Worm (Caenorhabditis elegans): ENCODE measurements around the gene slrp-1.

The slrp-1 gene

DNA sequence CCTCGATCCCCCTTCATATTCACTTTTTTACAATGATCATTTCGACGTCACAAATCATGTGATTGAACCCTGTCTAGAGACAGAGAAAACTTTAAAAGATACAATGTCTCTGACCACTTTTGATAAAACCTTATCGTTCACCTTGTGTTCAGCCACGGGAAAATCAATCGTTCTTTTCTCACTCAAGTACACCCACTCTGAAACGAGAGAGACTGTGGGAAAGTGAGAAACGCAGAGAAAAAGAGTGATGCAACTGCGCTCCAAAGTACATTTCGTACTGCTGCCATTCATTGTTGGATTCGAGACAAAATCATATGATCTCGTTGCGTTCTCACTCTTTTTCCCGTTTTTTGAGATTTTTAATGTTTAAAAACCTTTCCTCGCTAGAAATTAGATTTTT lies 466 bp upstream of the slrp-1 start (continued):
- TF ChIP-seq gmeb-1 (tag; optimal IDR thresholded peaks at IDR 0.05) (peak; percentile 88), sma-9 (GFP tag; optimal IDR thresholded peaks at IDR 0.05) (peak; percentile 89), sma-9 (tag; optimal IDR thresholded peaks at IDR 0.05) (no peak)

DNA sequence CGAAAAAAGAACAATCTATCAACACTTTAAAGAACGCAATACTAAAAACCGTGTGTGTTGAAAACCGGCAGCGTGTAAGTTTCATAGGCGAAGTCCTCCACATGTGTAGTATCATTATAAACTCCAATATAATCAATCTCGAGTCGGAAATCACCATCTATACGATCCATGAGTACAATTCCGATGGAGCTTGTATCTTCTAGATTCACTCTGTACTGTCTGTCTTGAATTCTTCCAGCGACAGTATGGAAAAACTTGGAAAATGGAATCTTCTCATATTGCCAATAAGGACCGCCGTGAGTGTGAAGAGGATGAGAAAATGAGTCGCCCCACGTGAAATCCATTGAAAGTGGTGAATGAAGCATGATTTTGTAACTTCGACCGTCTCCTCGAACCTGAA lies 1.3 kb downstream of the slrp-1 start:
- no peak for TF ChIP-seq egl-27 (tag; optimal IDR thresholded peaks at IDR 0.05)
- TF ChIP-seq zag-1 (tag; optimal IDR thresholded peaks at IDR 0.05), result no peak
- peak; percentile 15 for TF ChIP-seq nhr-21 (tag; optimal IDR thresholded peaks at IDR 0.05)
- TF ChIP-seq lsy-2 (tag; optimal IDR thresholded peaks at IDR 0.05), result peak in 1 of 2 experiments; percentile 11
- peak; percentile 19 for TF ChIP-seq ama-1 (optimal IDR thresholded peaks at IDR 0.05)
- TF ChIP-seq nhr-129 (tag; optimal IDR thresholded peaks at IDR 0.05), result peak; percentile 1
- TF ChIP-seq Y55F3AM.14 (GFP tag; optimal IDR thresholded peaks at IDR 0.05), result peak; percentile 30
- peak; percentile 25 for TF ChIP-seq sma-3 (GFP tag; optimal IDR thresholded peaks at IDR 0.05)

DNA sequence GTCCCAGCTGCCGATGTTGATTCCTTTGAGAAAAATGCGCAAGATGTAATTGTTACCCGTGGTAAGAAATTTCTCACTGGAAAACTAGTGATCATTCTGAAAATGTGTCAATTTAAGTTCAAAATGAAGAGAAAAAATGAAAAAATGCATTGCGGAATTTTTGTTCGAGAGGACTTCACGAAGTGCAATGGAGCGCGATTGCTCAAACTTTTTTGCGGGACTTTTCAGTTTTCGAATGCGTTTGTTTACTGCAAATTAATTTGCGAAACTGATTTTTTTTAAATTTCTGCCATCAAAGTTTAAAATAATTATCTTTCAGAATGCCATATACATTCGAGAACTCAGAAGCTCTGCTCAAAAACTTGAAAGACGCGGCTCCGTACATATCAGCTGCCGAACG lies 2.9 kb downstream of the slrp-1 start, which contains the start of the genes nuaf-1 and bir-2:
Gene nuaf-1 (minus strand): TSS at position 98 of the 400 bp plus-strand sequence.
Gene bir-2 (plus strand): TSS at position 318 of the 400 bp plus-strand sequence.
- no peak for TF ChIP-seq zag-1 (tag; optimal IDR thresholded peaks at IDR 0.05)
- TF ChIP-seq sma-3 (GFP tag; optimal IDR thresholded peaks at IDR 0.05), result peak; percentile 42
- TF ChIP-seq C34F6.9 (tag; optimal IDR thresholded peaks at IDR 0.05), result peak; percentile 62
- no peak for TF ChIP-seq lin-39 (tag; optimal IDR thresholded peaks at IDR 0.05)
- no peak for TF ChIP-seq skn-1 (tag; optimal IDR thresholded peaks at IDR 0.05)
- TF ChIP-seq aly-2 (tag; optimal IDR thresholded peaks at IDR 0.05), result no peak
- TF ChIP-seq unc-55 (GFP tag; optimal IDR thresholded peaks at IDR 0.05), result peak; percentile 78
- peak; percentile 42 for TF ChIP-seq fos-1 (tag; optimal IDR thresholded peaks at IDR 0.05)
- TF ChIP-seq ama-1 (optimal IDR thresholded peaks at IDR 0.05), result no peak
- TF ChIP-seq ztf-4 (tag; optimal IDR thresholded peaks at IDR 0.05), result no peak
- peak; percentile 28 for TF ChIP-seq lin-13 (GFP tag; optimal IDR thresholded peaks at IDR 0.05)
- no peak for TF ChIP-seq snpc-4 (tag; optimal IDR thresholded peaks at IDR 0.05)
- peak; percentile 74 for TF ChIP-seq gmeb-1 (tag; optimal IDR thresholded peaks at IDR 0.05)
- peak; percentile 67 for TF ChIP-seq crh-2 (tag; optimal IDR thresholded peaks at IDR 0.05)
- TF ChIP-seq nhr-11 (tag; optimal IDR thresholded peaks at IDR 0.05), result no peak
- TF ChIP-seq nhr-129 (tag; optimal IDR thresholded peaks at IDR 0.05), result peak; percentile 40
- no peak for TF ChIP-seq elt-3 (tag; optimal IDR thresholded peaks at IDR 0.05)
- TF ChIP-seq lsy-2 (tag; optimal IDR thresholded peaks at IDR 0.05), result peak; percentile 10 to 68
- TF ChIP-seq nhr-21 (tag; optimal IDR thresholded peaks at IDR 0.05), result peak; percentile 11
- TF ChIP-seq sma-9 (GFP tag; optimal IDR thresholded peaks at IDR 0.05), result peak; percentile 50
- no peak for TF ChIP-seq sma-9 (tag; optimal IDR thresholded peaks at IDR 0.05)
- TF ChIP-seq nhr-12 (tag; optimal IDR thresholded peaks at IDR 0.05), result no peak
- no peak for TF ChIP-seq Y55F3AM.14 (GFP tag; optimal IDR thresholded peaks at IDR 0.05)
- TF ChIP-seq F13H6.1 (tag; optimal IDR thresholded peaks at IDR 0.05), result peak; percentile 31

DNA sequence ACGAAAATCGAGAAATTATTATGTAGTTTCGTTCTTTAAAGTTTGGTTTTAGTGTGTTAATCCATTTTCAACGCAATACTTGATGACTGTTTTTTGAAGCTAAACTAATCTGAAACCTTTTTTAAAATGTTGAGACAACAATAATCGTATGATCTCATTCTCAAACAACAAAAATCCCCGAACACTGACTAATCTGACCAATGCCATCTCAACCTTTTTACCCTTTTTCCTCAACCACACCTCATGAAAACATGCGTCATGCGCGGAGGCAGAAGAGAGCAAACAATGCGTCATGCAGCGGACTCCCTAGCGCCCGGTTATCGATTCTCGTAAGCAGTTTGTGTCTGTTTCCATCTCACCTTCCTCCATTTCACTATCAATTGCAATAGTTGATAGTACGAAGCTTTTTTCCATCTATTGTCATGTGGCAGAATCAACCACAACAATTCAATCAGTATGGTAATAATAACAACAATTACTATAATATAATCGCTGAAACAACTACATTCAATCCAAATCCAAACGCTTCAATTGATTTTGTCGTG lies 6.1 kb downstream of the slrp-1 start, which contains the start of gene C50B8.4:
Gene C50B8.4 (plus strand): TSS at position 299 of the 545 bp plus-strand sequence.
- TF ChIP-seq fos-1 (tag; optimal IDR thresholded peaks at IDR 0.05), result peak; percentile 86
- no peak for TF ChIP-seq sma-9 (GFP tag; optimal IDR thresholded peaks at IDR 0.05)
- TF ChIP-seq sma-9 (tag; optimal IDR thresholded peaks at IDR 0.05), result no peak

DNA sequence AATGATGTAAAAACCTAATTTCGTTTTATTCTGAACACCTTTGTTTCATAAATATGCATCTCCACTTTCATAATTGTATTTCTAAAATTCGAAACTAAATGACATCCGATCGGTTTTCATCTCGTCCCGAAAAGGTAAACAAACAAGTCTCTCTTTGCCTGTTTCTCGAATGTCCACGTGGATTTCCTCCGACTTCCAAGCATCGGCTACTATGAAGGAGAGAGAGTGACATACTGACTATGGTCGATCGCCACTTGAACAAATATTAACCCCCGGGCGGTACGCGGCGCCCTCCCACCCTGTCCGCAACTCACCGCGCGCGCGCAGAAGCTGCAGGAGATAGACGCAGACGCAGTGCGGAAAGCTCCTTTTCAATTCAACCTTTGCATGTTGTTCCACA lies 10.2 kb downstream of the slrp-1 start:
- no peak for TF ChIP-seq unc-55 (GFP tag; optimal IDR thresholded peaks at IDR 0.05)
- no peak for TF ChIP-seq ceh-82 (tag; optimal IDR thresholded peaks at IDR 0.05)

DNA sequence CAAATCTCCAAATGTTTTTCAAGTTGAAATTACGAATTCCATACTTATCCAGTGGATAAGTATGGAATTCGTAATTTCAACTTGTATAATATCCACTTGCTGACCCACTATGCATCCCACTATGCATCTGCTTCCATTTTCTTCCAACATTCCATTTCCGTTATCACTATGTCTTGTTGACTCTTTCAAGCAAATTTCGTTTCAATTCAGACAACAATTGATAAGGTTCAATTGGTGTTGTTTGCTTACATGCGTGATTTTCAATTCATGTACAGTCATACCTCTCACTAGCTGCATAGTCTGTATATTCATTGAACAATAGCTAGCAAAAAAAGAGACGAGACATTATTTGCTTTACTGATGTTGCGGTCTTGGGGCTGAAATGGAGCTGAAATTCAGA lies 11.2 kb downstream of the slrp-1 start:
- TF ChIP-seq nhr-10 (tag; optimal IDR thresholded peaks at IDR 0.05) (no peak), mbf-1 (tag; optimal IDR thresholded peaks at IDR 0.05) (no peak), ceh-16 (tag; optimal IDR thresholded peaks at IDR 0.05) (no peak), peb-1 (tag; optimal IDR thresholded peaks at IDR 0.05) (no peak), fos-1 (tag; optimal IDR thresholded peaks at IDR 0.05) (peak; percentile 93), nhr-237 (tag; optimal IDR thresholded peaks at IDR 0.05) (no peak), lin-11 (tag; optimal IDR thresholded peaks at IDR 0.05) (no peak), gmeb-1 (tag; optimal IDR thresholded peaks at IDR 0.05) (peak; percentile 7), sma-9 (GFP tag; optimal IDR thresholded peaks at IDR 0.05) (peak; percentile 28), sma-9 (tag; optimal IDR thresholded peaks at IDR 0.05) (no peak), ztf-11 (tag; optimal IDR thresholded peaks at IDR 0.05) (no peak), nhr-12 (tag; optimal IDR thresholded peaks at IDR 0.05) (no peak), ama-1 (optimal IDR thresholded peaks at IDR 0.05) (no peak), blmp-1 (tag; optimal IDR thresholded peaks at IDR 0.05; ENCODE audit: insufficient read depth) (no peak), mab-5 (tag; optimal IDR thresholded peaks at IDR 0.05) (no peak), zag-1 (tag; optimal IDR thresholded peaks at IDR 0.05) (no peak), ztf-1 (GFP tag; conservative IDR thresholded peaks at IDR 0.05) (no peak), Y55F3AM.14 (GFP tag; optimal IDR thresholded peaks at IDR 0.05) (no peak)

Data from whole organism, L2 larva.